Worm (Caenorhabditis elegans) whole organism, L3 larva: ENCODE data around the gene daf-12.

Experiments
- ama-1 ChIP-seq: fragments of 150-350 bp; optimal IDR thresholded peaks from 2 replicates; lab custom pipeline; 2018
- ceh-9 ChIP-seq: sonication (generic microtip); optimal IDR thresholded peaks from 2 replicates; lab custom pipeline; 2018; ENCODE audit warnings: missing biosample characterization, missing genetic modification characterization

DNA sequence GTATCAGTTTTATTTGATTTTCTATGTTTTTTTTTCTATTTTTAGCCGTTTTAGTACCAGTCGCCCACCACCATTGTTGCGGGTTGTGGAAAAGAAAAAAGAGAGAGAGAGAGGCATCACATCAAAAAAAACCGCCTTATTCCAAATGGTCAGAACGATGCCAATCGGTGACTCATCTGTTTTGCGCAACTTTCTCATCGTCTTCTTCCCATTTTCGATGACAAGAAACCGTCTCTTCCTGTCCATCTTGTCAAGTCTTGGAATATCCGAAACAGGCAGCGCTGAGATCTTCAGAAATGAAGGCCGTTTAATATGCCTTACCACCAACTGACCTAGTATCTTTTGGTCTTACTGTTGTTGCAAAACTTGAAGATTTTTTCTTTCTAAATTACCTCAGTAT is 50.8 kb downstream of the daf-12 start:
- TF ChIP-seq ama-1 (lab: Kevin White, UChicago) = no peak
- no peak for TF ChIP-seq ceh-9
